Worm (Caenorhabditis elegans): ENCODE measurements around the gene Y53F4B.26.

DNA sequence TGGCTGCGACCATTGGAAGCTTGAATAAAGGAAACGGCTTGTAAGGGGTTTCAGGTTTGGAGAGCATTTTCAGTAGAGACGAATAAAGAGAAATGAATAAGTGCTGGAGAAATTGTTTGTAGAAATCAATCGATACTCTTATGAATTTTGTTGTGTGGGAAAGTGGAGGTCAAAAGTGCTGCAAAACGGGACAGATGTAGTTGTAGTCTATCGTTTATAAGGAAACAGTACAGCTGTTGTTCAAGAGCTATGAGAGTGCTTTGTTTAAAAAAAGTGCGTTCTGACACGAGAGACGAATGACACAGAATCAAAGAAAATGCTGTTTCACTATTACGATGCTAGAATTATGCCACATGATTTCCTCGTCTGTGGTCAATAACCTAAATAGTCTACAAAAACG, 10.3 kb downstream of the Y53F4B.26 start, which contains the start of gene Y53F4B.62:
- TF ChIP-seq elt-1 (tag; optimal IDR thresholded peaks at IDR 0.05; ENCODE audit: borderline replicate concordance, insufficient read depth) (no peak), unc-62 (GFP tag; optimal IDR thresholded peaks at IDR 0.05) (no peak), elt-3 (tag; optimal IDR thresholded peaks at IDR 0.05) (no peak), nhr-28 (tag; optimal IDR thresholded peaks at IDR 0.05) (no peak), unc-120 (tag; optimal IDR thresholded peaks at IDR 0.05; ENCODE audit: poor library complexity, severe bottlenecking) (no peak), snpc-4 (tag; optimal IDR thresholded peaks at IDR 0.05) (no peak), lsy-2 (tag; optimal IDR thresholded peaks at IDR 0.05) (no peak), pha-4 (tag; optimal IDR thresholded peaks at IDR 0.05) (no peak), nhr-76 (tag; optimal IDR thresholded peaks at IDR 0.05) (no peak), ces-1 (GFP tag; optimal IDR thresholded peaks at IDR 0.05) (no peak), nhr-237 (tag; optimal IDR thresholded peaks at IDR 0.05) (no peak), mab-5 (tag; optimal IDR thresholded peaks at IDR 0.05) (no peak), mep-1 (tag; optimal IDR thresholded peaks at IDR 0.05) (no peak)

All from whole organism, mixed stage, embryonic.